Fruit fly (Drosophila melanogaster) whole organism, embryonic: ENCODE measurements around the gene S6KL.

Experiments
- Ada2b ChIP-seq: fragments of 200-800 bp; sonication (Bioruptor generic); IDR thresholded peaks from 2 replicates; pipeline ENCODE4 v1.3.6; 2022; ENCODE audit warnings: missing biosample characterization, missing genetic modification characterization
- Adf1 ChIP-seq: fragments of 200-800 bp; sonication (Bioruptor generic); IDR thresholded peaks from 2 replicates; pipeline ENCODE4 v1.3.6; 2022; ENCODE audit warnings: missing biosample characterization, missing genetic modification characterization
- CG12236 ChIP-seq: fragments of 200-800 bp; sonication (Bioruptor generic); optimal IDR thresholded peaks from 2 replicates; lab custom pipeline; 2016; ENCODE audit warnings: missing biosample characterization, missing genetic modification characterization
- CG13424 ChIP-seq: fragments of 200-800 bp; sonication (Bioruptor generic); optimal IDR thresholded peaks from 2 replicates; lab custom pipeline; 2019; ENCODE audit warnings: missing biosample characterization, mild to moderate bottlenecking, missing genetic modification characterization, moderate library complexity
- CG13624 ChIP-seq: fragments of 200-800 bp; sonication (Bioruptor generic); optimal IDR thresholded peaks from 2 replicates; lab custom pipeline; 2016; ENCODE audit warnings: missing biosample characterization, missing genetic modification characterization
- CG1529 ChIP-seq: fragments of 200-800 bp; sonication (Bioruptor generic); optimal IDR thresholded peaks from 3 replicates; lab custom pipeline; 2018; ENCODE audit warnings: missing biosample characterization, missing genetic modification characterization
- CG16863 ChIP-seq: fragments of 200-800 bp; sonication (Bioruptor generic); optimal IDR thresholded peaks from 3 replicates; lab custom pipeline; 2016; ENCODE audit warnings: missing biosample characterization, missing genetic modification characterization
- CG17568 ChIP-seq: fragments of 200-800 bp; sonication (Bioruptor generic); optimal IDR thresholded peaks from 2 replicates; lab custom pipeline; 2018; ENCODE audit warnings: missing biosample characterization, mild to moderate bottlenecking, missing genetic modification characterization, moderate library complexity
- CG18619 ChIP-seq: fragments of 200-800 bp; sonication (Bioruptor generic); optimal IDR thresholded peaks from 3 replicates; lab custom pipeline; 2017; ENCODE audit warnings: missing biosample characterization, mild to moderate bottlenecking, missing genetic modification characterization
- CG30431 ChIP-seq: fragments of 200-800 bp; sonication (Bioruptor generic); optimal IDR thresholded peaks from 2 replicates; lab custom pipeline; 2017; ENCODE audit warnings: missing biosample characterization, missing genetic modification characterization
- CG32532 ChIP-seq: fragments of 200-800 bp; sonication (Bioruptor generic); IDR thresholded peaks from 2 replicates; pipeline ENCODE4 v1.3.6; 2022; ENCODE audit warnings: missing biosample characterization, missing genetic modification characterization
- CG3407 ChIP-seq: fragments of 200-800 bp; sonication (Bioruptor generic); optimal IDR thresholded peaks from 2 replicates; lab custom pipeline; 2018; ENCODE audit warnings: missing biosample characterization, mild to moderate bottlenecking, missing genetic modification characterization
- CG7928 ChIP-seq: fragments of 200-800 bp; sonication (Bioruptor generic); optimal IDR thresholded peaks from 2 replicates; lab custom pipeline; 2017; ENCODE audit warnings: missing biosample characterization, mild to moderate bottlenecking, missing genetic modification characterization
- CG8924 ChIP-seq: fragments of 200-800 bp; optimal IDR thresholded peaks from 3 replicates; lab custom pipeline; 2019; ENCODE audit warnings: missing biosample characterization, mild to moderate bottlenecking, missing genetic modification characterization, moderate library complexity
- GATAe ChIP-seq: fragments of 200-800 bp; sonication (Bioruptor generic); conservative IDR thresholded peaks from 2 replicates; pipeline ENCODE4 v1.3.6; 2022; ENCODE audit warnings: missing biosample characterization, missing genetic modification characterization
- HHEX ChIP-seq: fragments of 200-800 bp; sonication (Bioruptor generic); optimal IDR thresholded peaks from 3 replicates; lab custom pipeline; 2017; ENCODE audit warnings: missing biosample characterization, mild to moderate bottlenecking, missing genetic modification characterization, missing genetic modification reagents
- HmgZ ChIP-seq: fragments of 200-800 bp; sonication (Bioruptor generic); optimal IDR thresholded peaks from 2 replicates; lab custom pipeline; 2018; ENCODE audit warnings: missing biosample characterization, mild to moderate bottlenecking, missing genetic modification characterization
- Hmx ChIP-seq: fragments of 200-800 bp; sonication (Bioruptor generic); optimal IDR thresholded peaks from 2 replicates; lab custom pipeline; 2016; ENCODE audit warnings: missing biosample characterization, missing genetic modification characterization
- Jarid2 ChIP-seq: fragments of 200-800 bp; sonication (Bioruptor generic); optimal IDR thresholded peaks from 3 replicates; lab custom pipeline; 2017; ENCODE audit warnings: mild to moderate bottlenecking, missing biosample characterization, missing genetic modification reagents, missing genetic modification characterization
- MBD-R2 ChIP-seq: fragments of 200-800 bp; sonication (Bioruptor generic); IDR thresholded peaks from 2 replicates; pipeline ENCODE4 v1.3.6; 2022; ENCODE audit warnings: missing biosample characterization, missing genetic modification characterization
- Mrtf ChIP-seq: fragments of 200-800 bp; sonication (Bioruptor generic); IDR thresholded peaks from 3 replicates; pipeline ENCODE4 v1.3.6; 2022; ENCODE audit warnings: missing biosample characterization, missing genetic modification characterization
- NfI ChIP-seq: fragments of 200-800 bp; sonication (Bioruptor generic); optimal IDR thresholded peaks from 3 replicates; lab custom pipeline; 2018; ENCODE audit warnings: missing biosample characterization, mild to moderate bottlenecking, missing genetic modification characterization, moderate library complexity
- Opbp ChIP-seq: fragments of 200-800 bp; sonication (Bioruptor generic); IDR thresholded peaks from 3 replicates; pipeline ENCODE4 v1.3.6; 2022; ENCODE audit warnings: missing biosample characterization, missing genetic modification characterization; ENCODE audit not compliant: partially characterized antibody
- Sox100B ChIP-seq: fragments of 200-800 bp; sonication (Bioruptor generic); optimal IDR thresholded peaks from 3 replicates; lab custom pipeline; 2018; ENCODE audit warnings: missing biosample characterization, mild to moderate bottlenecking, missing genetic modification characterization
- TFAM ChIP-seq: fragments of 200-800 bp; sonication (Bioruptor generic); optimal IDR thresholded peaks from 2 replicates; lab custom pipeline; 2017; ENCODE audit warnings: missing biosample characterization, missing genetic modification characterization, inconsistent platforms
- Usf ChIP-seq: fragments of 200-800 bp; sonication (Bioruptor generic); optimal IDR thresholded peaks from 2 replicates; lab custom pipeline; 2017; ENCODE audit warnings: missing genotype, missing biosample characterization, missing genetic modification characterization
- amos ChIP-seq: fragments of 200-800 bp; sonication (Bioruptor generic); IDR thresholded peaks from 2 replicates; pipeline ENCODE4 v1.3.6; 2022; ENCODE audit warnings: missing biosample characterization, missing genetic modification characterization; ENCODE audit not compliant: partially characterized antibody
- bbx ChIP-seq: fragments of 200-800 bp; sonication (Bioruptor generic); IDR thresholded peaks from 2 replicates; pipeline ENCODE4 v1.3.6; 2022; ENCODE audit warnings: missing biosample characterization, missing genetic modification characterization; ENCODE audit not compliant: partially characterized antibody
- chif ChIP-seq, 2 experiments: fragments of 200-800 bp; sonication (Bioruptor generic); optimal IDR thresholded peaks; 3 replicates each; lab custom pipeline; 2016; ENCODE audit warnings: missing biosample characterization in 2 of 2, missing genetic modification characterization in 2 of 2
- crc ChIP-seq: fragments of 200-800 bp; sonication (Bioruptor generic); optimal IDR thresholded peaks from 2 replicates; lab custom pipeline; 2016; ENCODE audit warnings: missing biosample characterization, missing genetic modification characterization
- dan ChIP-seq: fragments of 200-800 bp; sonication (Bioruptor generic); IDR thresholded peaks from 2 replicates; pipeline ENCODE4 v1.3.6; 2022; ENCODE audit warnings: missing biosample characterization, missing genetic modification characterization
- dmrt11E ChIP-seq: fragments of 200-800 bp; sonication (Bioruptor generic); optimal IDR thresholded peaks from 3 replicates; lab custom pipeline; 2018; ENCODE audit warnings: missing biosample characterization, mild to moderate bottlenecking, missing genetic modification characterization, moderate library complexity
- ewg ChIP-seq: fragments of 200-800 bp; sonication (Bioruptor generic); optimal IDR thresholded peaks from 3 replicates; lab custom pipeline; 2017; ENCODE audit warnings: mild to moderate bottlenecking, missing biosample characterization, missing genetic modification reagents, missing genetic modification characterization
- fd96Cb ChIP-seq: fragments of 200-800 bp; sonication (Bioruptor generic); optimal IDR thresholded peaks from 2 replicates; lab custom pipeline; 2018; ENCODE audit warnings: missing biosample characterization, mild to moderate bottlenecking, missing genetic modification characterization, moderate library complexity
- gem ChIP-seq: fragments of 200-800 bp; sonication (Bioruptor generic); optimal IDR thresholded peaks from 2 replicates; lab custom pipeline; 2019; ENCODE audit warnings: missing biosample characterization, mild to moderate bottlenecking, missing genetic modification characterization, moderate library complexity
- grau ChIP-seq: fragments of 200-800 bp; optimal IDR thresholded peaks from 3 replicates; lab custom pipeline; 2019; ENCODE audit warnings: missing biosample characterization, mild to moderate bottlenecking, missing genetic modification characterization, moderate library complexity
- hkb ChIP-seq, 2 experiments: fragments of 200-800 bp in 1 of 2; fragments of >200 bp in 1 of 2; sonication (Bioruptor generic) in 1 of 2; IDR thresholded peaks in 1 of 2; optimal IDR thresholded peaks in 1 of 2; 2 replicates each; pipeline versions ENCODE4 v1.3.6 to Lab custom; 2017 to 2022; ENCODE audit warnings: missing biosample characterization in 1 of 2, missing genetic modification characterization in 1 of 2
- jing ChIP-seq: fragments of 200-800 bp; sonication (Bioruptor generic); optimal IDR thresholded peaks from 2 replicates; lab custom pipeline; 2018; ENCODE audit warnings: missing biosample characterization, mild to moderate bottlenecking, missing genetic modification characterization
- kah ChIP-seq: fragments of 200-800 bp; sonication (Bioruptor generic); optimal IDR thresholded peaks from 2 replicates; lab custom pipeline; 2018; ENCODE audit warnings: missing biosample characterization, mild to moderate bottlenecking, missing genetic modification characterization
- mirr ChIP-seq: fragments of 200-800 bp; sonication (Bioruptor generic); optimal IDR thresholded peaks from 3 replicates; lab custom pipeline; 2018; ENCODE audit warnings: missing biosample characterization, mild to moderate bottlenecking, missing genetic modification characterization
- nerfin-1 ChIP-seq: fragments of 200-800 bp; sonication (Bioruptor generic); optimal IDR thresholded peaks from 3 replicates; lab custom pipeline; 2019; ENCODE audit warnings: missing biosample characterization, mild to moderate bottlenecking, missing genetic modification characterization, moderate library complexity
- pita ChIP-seq: fragments of 200-800 bp; sonication (Bioruptor generic); optimal IDR thresholded peaks from 2 replicates; lab custom pipeline; 2017; ENCODE audit warnings: missing biosample characterization, mild to moderate bottlenecking, missing genetic modification characterization
- ro ChIP-seq: fragments of 200-800 bp; sonication (Bioruptor generic); IDR thresholded peaks from 2 replicates; pipeline ENCODE4 v1.3.6; 2022; ENCODE audit warnings: missing biosample characterization, missing genetic modification characterization
- shn ChIP-seq: fragments of 200-800 bp; sonication (Bioruptor generic); optimal IDR thresholded peaks from 3 replicates; lab custom pipeline; 2016; ENCODE audit warnings: missing biosample characterization, missing genetic modification characterization
- so ChIP-seq: fragments of 200-800 bp; sonication (Bioruptor generic); IDR thresholded peaks from 3 replicates; pipeline ENCODE4 v1.3.6; 2022; ENCODE audit warnings: missing biosample characterization, missing genetic modification characterization
- tio ChIP-seq: fragments of 200-800 bp; sonication (Bioruptor generic); optimal IDR thresholded peaks from 2 replicates; lab custom pipeline; 2017; ENCODE audit warnings: missing biosample characterization, missing genetic modification characterization, inconsistent platforms
- trh ChIP-seq: fragments of 200-800 bp; sonication (Bioruptor generic); optimal IDR thresholded peaks from 2 replicates; lab custom pipeline; 2016; ENCODE audit warnings: missing biosample characterization, missing genetic modification characterization
- zf30C ChIP-seq: fragments of 200-800 bp; sonication (Bioruptor generic); optimal IDR thresholded peaks from 3 replicates; lab custom pipeline; 2018; ENCODE audit warnings: missing biosample characterization, mild to moderate bottlenecking, missing genetic modification characterization

The S6KL gene

DNA sequence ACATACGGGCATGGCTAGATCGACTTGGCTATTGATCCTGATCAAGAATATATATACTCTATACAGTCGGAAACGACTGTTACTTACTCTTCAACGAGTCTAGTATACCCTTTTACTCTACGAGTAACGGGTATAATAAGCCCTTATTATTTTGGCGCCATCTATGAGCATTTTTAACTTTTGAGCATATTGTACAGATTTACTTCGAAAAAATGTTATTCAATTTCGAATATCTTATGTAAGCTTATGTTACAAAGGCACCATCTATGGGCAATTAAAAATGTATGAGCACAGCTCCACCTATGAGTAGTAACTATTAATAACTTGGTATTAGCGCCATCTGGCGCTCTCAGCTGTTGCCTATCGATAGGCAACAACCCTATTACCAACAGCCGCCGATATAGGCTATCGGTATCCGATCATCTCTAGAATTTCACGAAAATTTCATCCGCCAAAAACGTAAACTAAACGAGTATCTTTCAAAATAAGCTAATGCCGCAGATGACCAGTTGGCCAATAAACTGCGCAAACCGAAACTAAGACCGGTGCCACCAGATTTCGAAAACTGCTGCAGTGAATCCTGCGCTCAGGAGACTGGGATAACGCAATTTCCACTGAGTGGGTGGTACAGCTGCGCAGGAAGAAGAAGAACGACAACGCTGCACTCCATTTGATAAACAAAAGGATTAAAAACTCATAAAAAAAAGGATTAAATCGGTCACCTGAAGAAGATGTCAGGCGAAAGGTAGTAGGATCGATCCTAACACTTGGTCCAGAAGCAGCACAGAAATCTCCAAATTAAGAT is 55.2 kb downstream of the S6KL start, which contains the start of gene htk (continued):
- TF ChIP-seq CG13424 (tag; lab: Kevin White, UChicago) (peak; percentile 46), HHEX (GFP tag; lab: Kevin White, UChicago) (peak; percentile 53), Opbp (GFP tag; lab: Robert Waterston, UW) (peak; percentile 95), hkb (optimal IDR thresholded peaks at IDR 0.05; lab: Kevin White, UChicago) (no peak), hkb (GFP tag; IDR thresholded peaks at IDR 0.05; lab: Robert Waterston, UW) (peak; percentile 62), GATAe (no peak), chif (GFP tag; optimal IDR thresholded peaks at IDR 0.05; lab: Kevin White, UChicago) (peak; percentile 57 to 79), NfI (peak; percentile 74), trh (GFP tag; lab: Kevin White, UChicago) (peak; percentile 60), dan (GFP tag; lab: Robert Waterston, UW) (no peak), CG3407 (GFP tag; lab: Kevin White, UChicago) (peak; percentile 27), CG13624 (GFP tag; lab: Kevin White, UChicago) (peak; percentile 79), amos (GFP tag; lab: Robert Waterston, UW) (peak; percentile 97), CG30431 (no peak), CG18619 (peak; percentile 45), CG16863 (GFP tag; lab: Kevin White, UChicago) (peak; percentile 22), fd96Cb (no peak), Adf1 (peak; percentile 41; the same call in 1 of the 2 replicates), crc (GFP tag; lab: Kevin White, UChicago) (no peak), gem (tag; lab: Kevin White, UChicago) (peak; percentile 60), ewg (GFP tag; lab: Kevin White, UChicago) (peak; percentile 40), Ada2b (GFP tag; lab: Robert Waterston, UW) (no peak), CG7928 (GFP tag; lab: Kevin White, UChicago) (peak; percentile 38), TFAM (GFP tag; lab: Kevin White, UChicago) (no peak), ro (GFP tag; lab: Robert Waterston, UW) (no peak), CG1529 (GFP tag; lab: Kevin White, UChicago) (no peak), Usf (GFP tag; lab: Kevin White, UChicago) (peak; percentile 21), MBD-R2 (GFP tag; lab: Robert Waterston, UW) (peak; percentile 87), mirr (GFP tag; lab: Kevin White, UChicago) (peak; percentile 40), tio (GFP tag; lab: Kevin White, UChicago) (no peak), CG17568 (GFP tag; lab: Kevin White, UChicago) (no peak), dmrt11E (tag; lab: Kevin White, UChicago) (peak; percentile 44), pita (peak; percentile 51), shn (GFP tag; lab: Kevin White, UChicago) (peak; percentile 77), zf30C (GFP tag; lab: Kevin White, UChicago) (no peak), Mrtf (GFP tag; lab: Robert Waterston, UW) (peak; percentile 69; the same call in 1 of the 3 replicates), jing (no peak), grau (tag; lab: Kevin White, UChicago) (peak; percentile 71), Sox100B (no peak), Hmx (GFP tag; lab: Kevin White, UChicago) (no peak), kah (GFP tag; lab: Kevin White, UChicago) (no peak), so (no peak), CG8924 (peak; percentile 11), HmgZ (peak; percentile 73), nerfin-1 (peak; percentile 2), CG12236 (GFP tag; lab: Kevin White, UChicago) (peak; percentile 43), Jarid2 (GFP tag; lab: Kevin White, UChicago) (no peak), CG32532 (GFP tag; lab: Robert Waterston, UW) (peak; percentile 87), bbx (GFP tag; lab: Robert Waterston, UW) (peak; percentile 96)
